Fruit fly (Drosophila melanogaster) whole organism, embryonic: Measurements from ENCODE around the gene Targ1.
A peak's percentile ranks its signal among the peaks of the same experiment; 100 is the strongest.

ENCODE experiments used
- CG10267 ChIP-seq: fragments of 200-800 bp; sonication (Bioruptor generic); optimal IDR thresholded peaks from 2 replicates; lab custom pipeline; 2018; ENCODE audit warnings: missing biosample characterization, mild to moderate bottlenecking, missing genetic modification characterization, moderate library complexity
- CG11398 ChIP-seq: fragments of 200-800 bp; sonication (Bioruptor generic); optimal IDR thresholded peaks from 2 replicates; lab custom pipeline; 2016; ENCODE audit warnings: missing biosample characterization, missing genetic modification characterization
- CG11456 ChIP-seq: fragments of 200-800 bp; sonication (Bioruptor generic); IDR thresholded peaks from 3 replicates; pipeline ENCODE4 v1.3.6; 2022; ENCODE audit warnings: missing biosample characterization, missing genetic modification characterization
- CG11504 ChIP-seq: fragments of 200-800 bp; sonication (Bioruptor generic); optimal IDR thresholded peaks from 3 replicates; lab custom pipeline; 2019; ENCODE audit warnings: missing biosample characterization, mild to moderate bottlenecking, missing genetic modification characterization, moderate library complexity
- CG14050 ChIP-seq: fragments of 200-800 bp; sonication (Bioruptor generic); IDR thresholded peaks from 3 replicates; pipeline ENCODE4 v1.3.6; 2022; ENCODE audit warnings: missing biosample characterization, missing genetic modification characterization
- CG16813 ChIP-seq: fragments of 200-800 bp; sonication (Bioruptor generic); IDR thresholded peaks from 3 replicates; pipeline ENCODE4 v1.3.6; 2022; ENCODE audit warnings: missing biosample characterization, missing genetic modification characterization; ENCODE audit not compliant: partially characterized antibody
- CG31388 ChIP-seq: fragments of 200-800 bp; sonication (Bioruptor generic); optimal IDR thresholded peaks from 2 replicates; lab custom pipeline; 2016; ENCODE audit warnings: missing biosample characterization, missing genetic modification characterization
- CG43689 ChIP-seq: fragments of 200-800 bp; sonication (Bioruptor generic); IDR thresholded peaks from 2 replicates; pipeline ENCODE4 v1.3.6; 2022; ENCODE audit warnings: missing biosample characterization, missing genetic modification characterization
- CG6254 ChIP-seq: fragments of 200-800 bp; sonication (Bioruptor generic); optimal IDR thresholded peaks from 3 replicates; lab custom pipeline; 2017; ENCODE audit warnings: mild to moderate bottlenecking, missing biosample characterization, missing genetic modification reagents, missing genetic modification characterization
- CG6765 ChIP-seq: fragments of 200-800 bp; sonication (Bioruptor generic); optimal IDR thresholded peaks from 3 replicates; lab custom pipeline; 2017; ENCODE audit warnings: missing biosample characterization, mild to moderate bottlenecking, missing genetic modification characterization
- CG6813 ChIP-seq: fragments of 200-800 bp; sonication (Bioruptor generic); optimal IDR thresholded peaks from 2 replicates; lab custom pipeline; 2017; ENCODE audit warnings: missing biosample characterization, missing genetic modification characterization, mild to moderate bottlenecking, moderate library complexity, missing genetic modification reagents
- CG7745 ChIP-seq: fragments of 200-800 bp; sonication (Bioruptor generic); optimal IDR thresholded peaks from 2 replicates; lab custom pipeline; 2018; ENCODE audit warnings: missing biosample characterization, mild to moderate bottlenecking, missing genetic modification characterization, moderate library complexity
- Dip3 ChIP-seq: fragments of 200-800 bp; sonication (Bioruptor generic); optimal IDR thresholded peaks from 3 replicates; lab custom pipeline; 2016; ENCODE audit warnings: missing biosample characterization, missing genetic modification characterization
- Hr39 ChIP-seq: fragments of >200 bp; optimal IDR thresholded peaks from 2 replicates; lab custom pipeline; 2017
- Trl ChIP-seq, 3 experiments: fragments of >200 bp in 2 of 3; fragments of 200-800 bp in 1 of 3; sonication (Bioruptor generic) in 1 of 3; optimal IDR thresholded peaks; 2 replicates in 1 of 3; 3 replicates in 2 of 3; lab custom pipeline; 2016 to 2017; ENCODE audit warnings: missing biosample characterization in 1 of 3, missing genetic modification characterization in 1 of 3
- bigmax ChIP-seq: fragments of 200-800 bp; sonication (Bioruptor generic); optimal IDR thresholded peaks from 2 replicates; lab custom pipeline; 2018; ENCODE audit warnings: missing biosample characterization, mild to moderate bottlenecking, missing genetic modification characterization
- cato ChIP-seq: fragments of 200-800 bp; sonication (Bioruptor generic); optimal IDR thresholded peaks from 2 replicates; lab custom pipeline; 2016; ENCODE audit warnings: missing biosample characterization, missing genetic modification characterization, borderline replicate concordance
- ci ChIP-seq: fragments of 200-800 bp; sonication (Bioruptor generic); IDR thresholded peaks from 3 replicates; pipeline ENCODE4 v1.3.6; 2022; ENCODE audit warnings: missing biosample characterization, missing genetic modification characterization
- dan ChIP-seq: fragments of 200-800 bp; sonication (Bioruptor generic); IDR thresholded peaks from 2 replicates; pipeline ENCODE4 v1.3.6; 2022; ENCODE audit warnings: missing biosample characterization, missing genetic modification characterization
- fru ChIP-seq: fragments of >200 bp; optimal IDR thresholded peaks from 2 replicates; lab custom pipeline; 2017
- nerfin-1 ChIP-seq: fragments of 200-800 bp; sonication (Bioruptor generic); optimal IDR thresholded peaks from 3 replicates; lab custom pipeline; 2019; ENCODE audit warnings: missing biosample characterization, mild to moderate bottlenecking, missing genetic modification characterization, moderate library complexity
- peb ChIP-seq: fragments of 200-800 bp; sonication (Bioruptor generic); IDR thresholded peaks from 2 replicates; pipeline ENCODE4 v1.3.6; 2022; ENCODE audit warnings: missing biosample characterization, missing genetic modification characterization
- seq ChIP-seq: fragments of 200-800 bp; sonication (Bioruptor generic); IDR thresholded peaks from 2 replicates; pipeline ENCODE4 v1.3.6; 2022; ENCODE audit warnings: missing biosample characterization, missing genetic modification characterization
- unpg ChIP-seq: fragments of 200-800 bp; sonication (Bioruptor generic); optimal IDR thresholded peaks from 3 replicates; lab custom pipeline; 2018; ENCODE audit warnings: missing biosample characterization, mild to moderate bottlenecking, missing genetic modification characterization, moderate library complexity
- wdn ChIP-seq: fragments of 200-800 bp; sonication (Bioruptor generic); IDR thresholded peaks from 2 replicates; pipeline ENCODE4 v1.3.6; 2022; ENCODE audit warnings: missing biosample characterization, missing genetic modification characterization
- wek ChIP-seq: fragments of 200-800 bp; sonication (Bioruptor generic); optimal IDR thresholded peaks from 3 replicates; lab custom pipeline; 2018; ENCODE audit warnings: missing biosample characterization, mild to moderate bottlenecking, missing genetic modification characterization, moderate library complexity
- zf30C ChIP-seq: fragments of 200-800 bp; sonication (Bioruptor generic); optimal IDR thresholded peaks from 3 replicates; lab custom pipeline; 2018; ENCODE audit warnings: missing biosample characterization, mild to moderate bottlenecking, missing genetic modification characterization
- zfh1 ChIP-seq: fragments of 200-800 bp; sonication (Bioruptor generic); IDR thresholded peaks from 3 replicates; pipeline ENCODE4 v1.3.6; 2022; ENCODE audit warnings: missing biosample characterization, missing genetic modification characterization

The Targ1 gene

DNA sequence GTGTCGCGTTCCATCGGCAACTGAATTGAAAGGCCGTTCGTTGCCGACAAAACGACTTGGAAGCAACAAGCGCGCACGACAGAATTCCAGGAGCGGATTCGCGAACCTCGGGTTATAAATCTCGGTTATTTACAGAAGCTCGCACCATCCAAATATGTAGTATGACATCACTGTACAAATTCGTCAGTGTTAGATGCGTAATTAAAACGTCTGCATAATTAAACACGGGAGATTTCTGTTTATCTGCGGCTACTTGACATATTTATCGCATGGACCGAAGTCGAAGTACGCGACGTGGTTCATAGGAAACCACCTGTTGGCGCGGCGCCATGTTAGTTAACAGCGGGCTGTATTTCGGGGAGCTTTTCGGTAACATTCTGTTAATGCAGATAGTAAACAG lies 30.8 kb downstream of the Targ1 start, which contains the start of gene Ac78C (continued):
- TF ChIP-seq CG6813 (peak; percentile 91), CG14050 (peak; percentile 81), CG10267 (tag; lab: Kevin White, UChicago) (no peak), CG11504 (tag; lab: Kevin White, UChicago) (peak; percentile 82), Hr39 (lab: Kevin White, UChicago) (no peak), unpg (GFP tag; lab: Kevin White, UChicago) (peak; percentile 89), CG43689 (GFP tag; lab: Robert Waterston, UW) (no peak), ci (GFP tag; lab: Robert Waterston, UW) (peak; percentile 87), CG6254 (peak; percentile 42), wek (GFP tag; lab: Kevin White, UChicago) (peak; percentile 77), zf30C (GFP tag; lab: Kevin White, UChicago) (no peak), wdn (GFP tag; lab: Robert Waterston, UW) (peak; percentile 90), zfh1 (GFP tag; lab: Robert Waterston, UW) (peak; percentile 77), CG6765 (GFP tag; lab: Kevin White, UChicago) (peak; percentile 84), nerfin-1 (tag; lab: Kevin White, UChicago) (no peak), seq (peak; percentile 87), Trl (optimal IDR thresholded peaks at IDR 0.05; lab: Kevin White, UChicago) (no peak), Trl (GFP tag; optimal IDR thresholded peaks at IDR 0.05; lab: Kevin White, UChicago) (peak; percentile 89), cato (GFP tag; lab: Kevin White, UChicago) (peak; percentile 42), CG11456 (GFP tag; lab: Robert Waterston, UW) (peak; percentile 92), peb (peak; percentile 54), CG16813 (peak; percentile 55; the same call in 2 of the 3 replicates), CG31388 (GFP tag; lab: Kevin White, UChicago) (peak; percentile 45), CG7745 (tag; lab: Kevin White, UChicago) (no peak), fru (lab: Kevin White, UChicago) (no peak), bigmax (GFP tag; lab: Kevin White, UChicago) (peak; percentile 1), CG11398 (peak; percentile 58), dan (GFP tag; lab: Robert Waterston, UW) (no peak), Dip3 (GFP tag; lab: Kevin White, UChicago) (peak; percentile 90)
